Fruit fly (Drosophila melanogaster): Measurements from ENCODE around the gene Hcs.

Gene Hcs

dm6 chr3R:5463199-5463949, 11.3 kb upstream of the Hcs start:
- peak; percentile 85 for TF ChIP-seq CG14710 (tag; optimal IDR thresholded peaks at IDR 0.05)
- TF ChIP-seq CG1832 (GFP tag; optimal IDR thresholded peaks at IDR 0.05) = peak; percentile 54
- peak; percentile 55 for TF ChIP-seq pzg (GFP tag; optimal IDR thresholded peaks at IDR 0.05)
- peak; percentile 86 for TF ChIP-seq gfzf (GFP tag; optimal IDR thresholded peaks at IDR 0.05)
- TF ChIP-seq chn (GFP tag; optimal IDR thresholded peaks at IDR 0.05) = no peak
- TF ChIP-seq nom (GFP tag; optimal IDR thresholded peaks at IDR 0.05) = peak; percentile 50
- peak; percentile 61 for TF ChIP-seq CG1603 (tag; optimal IDR thresholded peaks at IDR 0.05)
- no peak for TF ChIP-seq Asciz (GFP tag; optimal IDR thresholded peaks at IDR 0.05)
- no peak for TF ChIP-seq CG43689 (GFP tag; IDR thresholded peaks at IDR 0.05)
- TF ChIP-seq lov (optimal IDR thresholded peaks at IDR 0.05) = no peak
- no peak for TF ChIP-seq lov (GFP tag; IDR thresholded peaks at IDR 0.05)
- TF ChIP-seq Myb (GFP tag; optimal IDR thresholded peaks at IDR 0.05) = peak; percentile 13
- TF ChIP-seq CG7372 (GFP tag; IDR thresholded peaks at IDR 0.05) = no peak
- no peak for TF ChIP-seq cato (GFP tag; optimal IDR thresholded peaks at IDR 0.05; ENCODE audit: borderline replicate concordance)
- peak; percentile 5 for TF ChIP-seq CG10431 (GFP tag; optimal IDR thresholded peaks at IDR 0.05)
- TF ChIP-seq stwl (tag; optimal IDR thresholded peaks at IDR 0.05) = peak; percentile 83
- TF ChIP-seq Dll (GFP tag; IDR thresholded peaks at IDR 0.05; ENCODE audit: partially characterized antibody) = peak; percentile 29; the same call in 1 of the 4 replicates
- TF ChIP-seq Adf1 (GFP tag; IDR thresholded peaks at IDR 0.05) = no peak
- peak; percentile 44 for TF ChIP-seq CG12659 (GFP tag; optimal IDR thresholded peaks at IDR 0.05)
- 0 out of 2 replicates have a peak, but pooled peaks have one; percentile 20 for TF ChIP-seq bowl (GFP tag; IDR thresholded peaks at IDR 0.05)
- TF ChIP-seq D19A (tag; optimal IDR thresholded peaks at IDR 0.05) = peak; percentile 58
- TF ChIP-seq chinmo (GFP tag; IDR thresholded peaks at IDR 0.05; ENCODE audit: partially characterized antibody) = peak; percentile 70; the same call in 1 of the 4 replicates
- peak; percentile 45 for TF ChIP-seq Med (GFP tag)
- peak; percentile 73 for TF ChIP-seq kay (GFP tag; optimal IDR thresholded peaks at IDR 0.05)
- TF ChIP-seq MESR4 (GFP tag; optimal IDR thresholded peaks at IDR 0.05) = peak; percentile 39
- TF ChIP-seq Pdp1 (GFP tag; optimal IDR thresholded peaks at IDR 0.05) = peak in 1 of 2 experiments; percentile 66
- peak; percentile 29 for TF ChIP-seq CG33213 (GFP tag; optimal IDR thresholded peaks at IDR 0.05)
- TF ChIP-seq kah (GFP tag; optimal IDR thresholded peaks at IDR 0.05) = peak; percentile 100
- peak; percentile 59 for TF ChIP-seq HmgZ (tag; optimal IDR thresholded peaks at IDR 0.05)
- no peak for TF ChIP-seq sim (GFP tag; IDR thresholded peaks at IDR 0.05)
- peak; percentile 67 to 94 for TF ChIP-seq crp (GFP tag; optimal IDR thresholded peaks at IDR 0.05)
- no peak for TF ChIP-seq zf30C (GFP tag; optimal IDR thresholded peaks at IDR 0.05)
- TF ChIP-seq CG18599 (GFP tag; optimal IDR thresholded peaks at IDR 0.05) = no peak
- peak; percentile 79 for TF ChIP-seq MBD-R2 (GFP tag; IDR thresholded peaks at IDR 0.05)
- peak; percentile 26 for TF ChIP-seq Nf-YC (tag; optimal IDR thresholded peaks at IDR 0.05)
- no peak for TF ChIP-seq CG1647 (GFP tag; optimal IDR thresholded peaks at IDR 0.05)
- no peak for TF ChIP-seq Drgx (GFP tag; IDR thresholded peaks at IDR 0.05)
- TF ChIP-seq CG10267 (tag; optimal IDR thresholded peaks at IDR 0.05) = peak; percentile 30
- TF ChIP-seq unc-4 (GFP tag; IDR thresholded peaks at IDR 0.05; ENCODE audit: partially characterized antibody) = 0 out of 2 replicates have a peak, but pooled peaks have one; percentile 19
- 0 out of 3 replicates have a peak, but pooled peaks have one; percentile 6 for TF ChIP-seq CG16813 (GFP tag; IDR thresholded peaks at IDR 0.05; ENCODE audit: partially characterized antibody)
- TF ChIP-seq bbx (GFP tag; IDR thresholded peaks at IDR 0.05; ENCODE audit: partially characterized antibody) = peak; percentile 22; the same call in 1 of the 2 replicates
- TF ChIP-seq CG15073 (GFP tag; optimal IDR thresholded peaks at IDR 0.05) = no peak
- TF ChIP-seq tll (GFP tag; optimal IDR thresholded peaks at IDR 0.05) = peak in 1 of 2 experiments; percentile 41
- 0 out of 2 replicates have a peak, but pooled peaks have one; percentile 11 for TF ChIP-seq sna (GFP tag; IDR thresholded peaks at IDR 0.05; ENCODE audit: partially characterized antibody)
- TF ChIP-seq Hmr (GFP tag; optimal IDR thresholded peaks at IDR 0.05) = peak; percentile 17
- TF ChIP-seq cad (GFP tag; optimal IDR thresholded peaks at IDR 0.05) = no peak
- peak; percentile 29 for TF ChIP-seq Dp (GFP tag; optimal IDR thresholded peaks at IDR 0.05)

All from whole organism, embryonic.